Worm (Caenorhabditis elegans): ENCODE measurements around the gene spl-2.

The spl-2 gene

DNA sequence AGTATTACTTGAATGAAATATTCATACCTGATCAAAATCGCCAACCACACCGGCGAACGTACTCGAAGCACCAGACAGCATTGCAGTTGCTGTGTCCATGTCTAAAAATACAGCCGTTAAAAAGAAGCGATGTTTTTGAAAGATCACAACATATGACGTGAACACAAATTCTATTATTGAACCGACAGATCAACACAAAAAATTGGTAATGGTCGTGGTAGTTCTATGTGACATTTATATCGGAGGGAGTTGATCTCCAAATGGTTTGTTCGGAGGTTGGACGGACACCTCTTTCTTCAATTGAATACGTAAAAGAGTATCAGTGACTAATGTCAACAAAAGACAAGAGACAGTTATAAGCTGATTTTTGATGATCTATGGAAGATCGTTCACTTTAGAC lies 5.4 kb downstream of the spl-2 start, which contains the start of gene pitr-3:
pitr-3 (minus strand) TSS at position 101 of the 400 bp plus-strand sequence.
- TF ChIP-seq ZK546.5 (tag; optimal IDR thresholded peaks at IDR 0.05), result no peak
- no peak for TF ChIP-seq egl-27 (tag; optimal IDR thresholded peaks at IDR 0.05)
- no peak for TF ChIP-seq ctbp-1 (GFP tag; IDR thresholded peaks at IDR 0.05)
- TF ChIP-seq aha-1 (tag), result no peak
- no peak for TF ChIP-seq pha-4 (GFP tag; IDR thresholded peaks at IDR 0.05)
- TF ChIP-seq pha-4 (tag; optimal IDR thresholded peaks at IDR 0.05), result no peak
- no peak for TF ChIP-seq zip-11 (GFP tag; IDR thresholded peaks at IDR 0.05)
- no peak for TF ChIP-seq nhr-237 (tag; optimal IDR thresholded peaks at IDR 0.05)
- TF ChIP-seq hlh-11 (tag; optimal IDR thresholded peaks at IDR 0.05), result no peak
- TF ChIP-seq dve-1 (tag; optimal IDR thresholded peaks at IDR 0.05; ENCODE audit: insufficient read depth), result no peak
- no peak for TF ChIP-seq lin-13 (GFP tag; optimal IDR thresholded peaks at IDR 0.05)
- TF ChIP-seq zfp-3 (GFP tag; conservative IDR thresholded peaks at IDR 0.05), result no peak
- TF ChIP-seq tag-97 (GFP tag; IDR thresholded peaks at IDR 0.05), result no peak
- TF ChIP-seq ceh-82 (tag; optimal IDR thresholded peaks at IDR 0.05), result no peak
- no peak for TF ChIP-seq aly-2 (tag; optimal IDR thresholded peaks at IDR 0.05)
- TF ChIP-seq spr-1 (tag; optimal IDR thresholded peaks at IDR 0.05), result no peak
- no peak for TF ChIP-seq ceh-28 (tag; optimal IDR thresholded peaks at IDR 0.05)
- TF ChIP-seq fos-1 (tag; optimal IDR thresholded peaks at IDR 0.05), result no peak
- TF ChIP-seq mdt-29 (GFP tag; IDR thresholded peaks at IDR 0.05), result no peak
- no peak for TF ChIP-seq nhr-76 (tag; optimal IDR thresholded peaks at IDR 0.05)
- TF ChIP-seq nhr-28 (tag; optimal IDR thresholded peaks at IDR 0.05), result no peak

DNA sequence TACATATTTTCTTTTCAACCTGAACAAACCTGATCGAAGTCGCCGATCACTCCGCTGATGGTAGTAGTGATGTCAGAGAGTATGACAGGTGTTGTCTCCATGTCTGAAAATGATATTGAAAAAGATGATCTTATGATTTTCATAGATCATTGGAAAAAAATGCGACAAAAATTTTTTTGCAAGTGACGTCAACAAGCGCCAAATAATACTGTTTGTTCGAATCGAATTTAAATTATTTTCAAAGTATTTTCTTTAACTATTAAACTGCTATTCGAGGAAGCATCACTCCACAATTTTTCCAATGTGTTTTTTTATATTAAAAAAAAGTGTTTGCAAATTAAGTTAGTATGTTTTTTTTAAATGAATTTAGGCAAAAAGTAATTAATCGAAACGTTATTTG lies 9.1 kb downstream of the spl-2 start, which contains the start of gene pitr-2:
pitr-2 (minus strand) TSS at position 101 of the 400 bp plus-strand sequence.
- TF ChIP-seq lsy-2 (tag; optimal IDR thresholded peaks at IDR 0.05) (no peak), spr-1 (tag; optimal IDR thresholded peaks at IDR 0.05) (no peak), tag-97 (GFP tag; IDR thresholded peaks at IDR 0.05) (no peak), pqm-1 (tag; optimal IDR thresholded peaks at IDR 0.05) (no peak), lin-13 (GFP tag; optimal IDR thresholded peaks at IDR 0.05) (no peak), dmd-6 (GFP tag; IDR thresholded peaks at IDR 0.05) (no peak)

DNA sequence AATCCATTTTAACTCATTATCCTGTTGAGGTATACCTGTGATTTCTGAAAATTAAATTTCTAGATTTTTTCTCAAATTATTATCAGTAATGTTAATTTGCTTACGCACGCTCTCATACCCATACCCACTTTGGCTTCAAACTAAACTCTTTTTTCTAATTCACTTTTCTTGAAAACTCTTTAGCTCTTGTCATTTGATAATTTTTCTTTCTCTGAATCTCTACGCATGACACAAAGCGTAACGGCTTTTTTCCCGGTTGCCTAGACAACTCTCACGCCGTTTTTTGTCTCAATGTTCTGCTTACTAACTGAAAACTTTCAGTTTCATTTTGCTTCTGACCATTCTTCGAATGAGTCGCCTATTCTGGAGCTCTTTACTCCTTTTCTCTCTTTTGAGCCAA lies 12.7 kb downstream of the spl-2 start, which contains the start of gene B0222.1:
B0222.1 (plus strand) TSS at position 306 of the 400 bp plus-strand sequence.
- TF ChIP-seq nhr-77 (tag; optimal IDR thresholded peaks at IDR 0.05) (no peak), unc-62 (GFP tag; optimal IDR thresholded peaks at IDR 0.05 in 1 of 2) (peak in 1 of 2 experiments; percentile 53), unc-62 (tag; optimal IDR thresholded peaks at IDR 0.05) (no peak)

DNA sequence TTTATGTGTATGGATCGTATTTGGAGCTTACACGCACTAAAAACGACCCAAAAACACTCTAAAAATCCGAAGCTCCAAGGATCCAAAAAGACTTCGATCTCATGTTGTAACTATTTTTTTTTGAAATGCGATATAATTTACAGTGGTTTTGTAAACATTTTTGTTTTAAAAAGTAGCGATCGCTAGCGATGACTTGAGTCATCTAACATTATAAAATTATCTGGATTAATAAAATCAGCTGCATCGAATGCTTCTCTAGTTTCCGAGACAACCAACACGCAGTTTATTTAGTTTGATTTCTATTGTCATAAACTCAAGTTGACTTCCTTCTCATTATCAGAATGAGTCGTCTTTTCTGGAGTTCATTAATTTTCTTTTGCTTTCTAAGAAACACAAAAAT lies 14.7 kb downstream of the spl-2 start, which contains the start of gene F21C10.1:
F21C10.1 (plus strand) TSS at position 301 of the 400 bp plus-strand sequence.
- TF ChIP-seq nhr-77 (tag; optimal IDR thresholded peaks at IDR 0.05) (no peak), ama-1 (optimal IDR thresholded peaks at IDR 0.05) (no peak), fos-1 (tag; optimal IDR thresholded peaks at IDR 0.05) (no peak), Y5F2A.4 (GFP tag; optimal IDR thresholded peaks at IDR 0.05) (no peak), ceh-32 (tag; optimal IDR thresholded peaks at IDR 0.05; ENCODE audit: poor library complexity) (no peak), aly-2 (tag; optimal IDR thresholded peaks at IDR 0.05) (no peak), set-16 (GFP tag; IDR thresholded peaks at IDR 0.05) (no peak), ceh-20 (GFP tag; IDR thresholded peaks at IDR 0.05) (no peak), mep-1 (tag; optimal IDR thresholded peaks at IDR 0.05) (no peak), hlh-30 (tag; optimal IDR thresholded peaks at IDR 0.05; ENCODE audit: insufficient read depth) (no peak), ztf-11 (tag; optimal IDR thresholded peaks at IDR 0.05) (no peak), madf-5 (GFP tag; IDR thresholded peaks at IDR 0.05) (no peak), F44E2.7 (GFP tag; IDR thresholded peaks at IDR 0.05) (no peak), F37D6.2 (tag; optimal IDR thresholded peaks at IDR 0.05) (no peak), nhr-48 (tag; optimal IDR thresholded peaks at IDR 0.05) (no peak), nhr-25 (tag; optimal IDR thresholded peaks at IDR 0.05; ENCODE audit: borderline replicate concordance, insufficient read depth) (no peak), zip-11 (GFP tag; IDR thresholded peaks at IDR 0.05) (no peak), lin-13 (GFP tag; optimal IDR thresholded peaks at IDR 0.05) (no peak), egl-27 (tag; optimal IDR thresholded peaks at IDR 0.05) (no peak)
